Worm (Caenorhabditis elegans) whole organism, L3 larva: ENCODE measurements around the gene oig-3.

ENCODE experiments used
- R02D3.7 ChIP-seq: fragments of 150-350 bp; optimal IDR thresholded peaks from 2 replicates; lab custom pipeline; 2014; ENCODE audit warnings: missing biosample characterization, missing genetic modification characterization
- ZK546.5 ChIP-seq: sonication (generic microtip); optimal IDR thresholded peaks from 2 replicates; lab custom pipeline; 2017; ENCODE audit warnings: missing biosample characterization, missing genetic modification characterization
- aly-2 ChIP-seq: fragments of 150-350 bp; optimal IDR thresholded peaks from 2 replicates; lab custom pipeline; 2014; ENCODE audit warnings: missing biosample characterization, missing genetic modification characterization
- ama-1 ChIP-seq: fragments of 150-350 bp; optimal IDR thresholded peaks from 2 replicates; lab custom pipeline; 2018
- ceh-16 ChIP-seq: sonication (generic microtip); optimal IDR thresholded peaks from 2 replicates; lab custom pipeline; 2017; ENCODE audit warnings: missing biosample characterization, missing genetic modification characterization
- ceh-28 ChIP-seq: fragments of 150-350 bp; optimal IDR thresholded peaks from 2 replicates; lab custom pipeline; 2014; ENCODE audit warnings: missing biosample characterization, missing genetic modification reagents, missing genetic modification characterization
- ceh-82 ChIP-seq: fragments of 150-350 bp; optimal IDR thresholded peaks from 2 replicates; lab custom pipeline; 2014; ENCODE audit warnings: missing biosample characterization, missing genetic modification characterization
- ceh-9 ChIP-seq: sonication (generic microtip); optimal IDR thresholded peaks from 2 replicates; lab custom pipeline; 2018; ENCODE audit warnings: missing biosample characterization, missing genetic modification characterization
- daf-12 ChIP-seq: fragments of 150-350 bp; optimal IDR thresholded peaks from 2 replicates; lab custom pipeline; 2014; ENCODE audit warnings: missing biosample characterization, missing genetic modification reagents, missing genetic modification characterization
- egl-27 ChIP-seq: sonication (generic microtip); optimal IDR thresholded peaks from 4 replicates; lab custom pipeline; 2017; ENCODE audit warnings: missing biosample characterization, missing genetic modification reagents, missing genetic modification characterization
- egl-5 ChIP-seq: fragments of 150-350 bp; optimal IDR thresholded peaks from 2 replicates; lab custom pipeline; 2017; ENCODE audit warnings: missing biosample characterization, missing genetic modification reagents, missing genetic modification characterization, inconsistent platforms
- elt-1 ChIP-seq: fragments of 150-350 bp; optimal IDR thresholded peaks from 2 replicates; lab custom pipeline; 2014; ENCODE audit warnings: missing biosample characterization, missing genetic modification characterization
- elt-2 ChIP-seq: sonication (generic microtip); optimal IDR thresholded peaks from 2 replicates; lab custom pipeline; 2016; ENCODE audit warnings: missing genetic modification reagents, mild to moderate bottlenecking, missing genetic modification characterization, missing compliant biosample characterization
- elt-3 ChIP-seq, 3 experiments: fragments of 150-350 bp in 1 of 3; sonication (generic microtip) in 2 of 3; optimal IDR thresholded peaks; 2 replicates in 2 of 3; 4 replicates in 1 of 3; lab custom pipeline; 2014 to 2017; ENCODE audit warnings: missing biosample characterization in 3 of 3, missing genetic modification characterization in 3 of 3
- eor-1 ChIP-seq, 2 experiments: fragments of 150-350 bp; optimal IDR thresholded peaks; 2 replicates each; lab custom pipeline; 2014 to 2018; ENCODE audit warnings: missing biosample characterization in 2 of 2, missing genetic modification characterization in 2 of 2
- fkh-10 ChIP-seq: sonication (generic microtip); optimal IDR thresholded peaks from 2 replicates; lab custom pipeline; 2017; ENCODE audit warnings: missing biosample characterization, missing genetic modification reagents, missing genetic modification characterization
- fos-1 ChIP-seq: fragments of 150-350 bp; optimal IDR thresholded peaks from 2 replicates; lab custom pipeline; 2014; ENCODE audit warnings: missing biosample characterization, missing genetic modification characterization
- lin-15B ChIP-seq: fragments of 150-350 bp; optimal IDR thresholded peaks from 2 replicates; lab custom pipeline; 2014; ENCODE audit warnings: missing biosample characterization, missing genetic modification characterization
- lsy-12 ChIP-seq: sonication (generic microtip); optimal IDR thresholded peaks from 2 replicates; lab custom pipeline; 2016; ENCODE audit warnings: mild to moderate bottlenecking, missing genetic modification characterization, missing compliant biosample characterization
- mdl-1 ChIP-seq: fragments of 150-350 bp; optimal IDR thresholded peaks from 2 replicates; lab custom pipeline; 2014; ENCODE audit warnings: missing biosample characterization, missing genetic modification characterization
- mml-1 ChIP-seq: fragments of 150-350 bp; sonication (generic microtip); optimal IDR thresholded peaks from 3 replicates; lab custom pipeline; 2014; ENCODE audit warnings: missing biosample characterization, missing genetic modification characterization
- nfya-1 ChIP-seq: sonication (generic microtip); optimal IDR thresholded peaks from 2 replicates; lab custom pipeline; 2017; ENCODE audit warnings: missing genetic modification characterization, mild to moderate bottlenecking, missing compliant biosample characterization, antibody characterized with exemption, moderate library complexity; ENCODE audit not compliant: insufficient read depth
- nhr-11 ChIP-seq: fragments of 150-350 bp; optimal IDR thresholded peaks from 2 replicates; lab custom pipeline; 2014; ENCODE audit warnings: missing biosample characterization, missing genetic modification characterization
- nhr-12 ChIP-seq: fragments of 150-350 bp; optimal IDR thresholded peaks from 2 replicates; lab custom pipeline; 2014; ENCODE audit warnings: missing biosample characterization, missing genetic modification characterization
- nhr-23 ChIP-seq: fragments of 150-350 bp; optimal IDR thresholded peaks from 2 replicates; lab custom pipeline; 2014; ENCODE audit warnings: missing biosample characterization, missing genetic modification reagents, missing genetic modification characterization
- nhr-25 ChIP-seq: sonication (generic microtip); optimal IDR thresholded peaks from 2 replicates; lab custom pipeline; 2017; ENCODE audit warnings: missing biosample characterization, missing genetic modification characterization
- nhr-28 ChIP-seq: fragments of 150-350 bp; optimal IDR thresholded peaks from 2 replicates; lab custom pipeline; 2014; ENCODE audit warnings: missing biosample characterization, missing genetic modification characterization
- nhr-43 ChIP-seq: sonication (generic microtip); optimal IDR thresholded peaks from 2 replicates; lab custom pipeline; 2016; ENCODE audit warnings: mild to moderate bottlenecking, missing genetic modification characterization, missing compliant biosample characterization; ENCODE audit not compliant: poor library complexity, severe bottlenecking
- nhr-67 ChIP-seq: fragments of 150-350 bp; optimal IDR thresholded peaks from 2 replicates; lab custom pipeline; 2014; ENCODE audit warnings: missing biosample characterization, missing genetic modification characterization
- nhr-76 ChIP-seq: fragments of 150-350 bp; sonication (generic microtip); optimal IDR thresholded peaks from 5 replicates; lab custom pipeline; 2014; ENCODE audit warnings: missing biosample characterization, missing genetic modification characterization
- nhr-77 ChIP-seq: fragments of 150-350 bp; optimal IDR thresholded peaks from 2 replicates; lab custom pipeline; 2014; ENCODE audit warnings: missing biosample characterization, missing genetic modification characterization
- pha-4 ChIP-seq: fragments of 150-350 bp; optimal IDR thresholded peaks from 2 replicates; lab custom pipeline; 2014; ENCODE audit warnings: missing biosample characterization, missing genetic modification reagents, missing genetic modification characterization
- skn-1 ChIP-seq: fragments of 150-350 bp; optimal IDR thresholded peaks from 2 replicates; lab custom pipeline; 2014; ENCODE audit warnings: missing biosample characterization, missing genetic modification characterization
- tbx-2 ChIP-seq: sonication (generic microtip); optimal IDR thresholded peaks from 2 replicates; lab custom pipeline; 2016; ENCODE audit warnings: mild to moderate bottlenecking, missing genetic modification characterization, missing compliant biosample characterization
- unc-39 ChIP-seq: sonication (generic microtip); optimal IDR thresholded peaks from 4 replicates; lab custom pipeline; 2017; ENCODE audit warnings: missing biosample characterization, missing genetic modification characterization
- unc-62 ChIP-seq: fragments of 150-350 bp; sonication (generic microtip); optimal IDR thresholded peaks from 4 replicates; lab custom pipeline; 2014; ENCODE audit warnings: missing biosample characterization, missing genetic modification reagents, missing genetic modification characterization
- zag-1 ChIP-seq: fragments of 150-350 bp; optimal IDR thresholded peaks from 2 replicates; lab custom pipeline; 2014; ENCODE audit warnings: missing biosample characterization, missing genetic modification characterization
- ztf-11 ChIP-seq: fragments of 150-350 bp; optimal IDR thresholded peaks from 2 replicates; lab custom pipeline; 2014; ENCODE audit warnings: missing biosample characterization, missing genetic modification characterization
- ztf-4 ChIP-seq: fragments of 150-350 bp; optimal IDR thresholded peaks from 2 replicates; lab custom pipeline; 2014; ENCODE audit warnings: missing biosample characterization, missing genetic modification characterization

The oig-3 gene

ce11 chrV:14696604-14697307, 32.7 kb upstream of the oig-3 start, which contains the start of gene unc-112 (continued):
- TF ChIP-seq ama-1 (lab: Kevin White, UChicago) (no peak), elt-2 (peak; percentile 73), ceh-9 (tag; lab: Kevin White, UChicago) (no peak), zag-1 (tag; lab: Kevin White, UChicago) (no peak), nhr-28 (tag; lab: Kevin White, UChicago) (no peak), eor-1 (tag; optimal IDR thresholded peaks at IDR 0.05; lab: Kevin White, UChicago) (no peak), aly-2 (tag; lab: Kevin White, UChicago) (no peak), nhr-12 (tag; lab: Kevin White, UChicago) (no peak), nhr-23 (tag; lab: Kevin White, UChicago) (peak; percentile 46), mdl-1 (no peak), daf-12 (tag; lab: Kevin White, UChicago) (no peak), nhr-25 (tag; lab: Kevin White, UChicago) (peak; percentile 85), R02D3.7 (peak; percentile 12), fos-1 (tag; lab: Kevin White, UChicago) (peak; percentile 59), egl-5 (peak; percentile 57), pha-4 (tag; lab: Kevin White, UChicago) (peak; percentile 80), nfya-1 (peak; percentile 85)

ce11 chrV:14698005-14698404, 31.4 kb upstream of the oig-3 start:
- TF ChIP-seq ceh-28 (tag; lab: Kevin White, UChicago) (no peak), ceh-16 (no peak), nhr-23 (tag; lab: Kevin White, UChicago) (no peak), ceh-82 (no peak), nhr-76 (tag; lab: Kevin White, UChicago) (no peak), lsy-12 (tag; lab: Kevin White, UChicago) (no peak), nhr-77 (no peak), unc-62 (GFP tag; lab: Kevin White, UChicago) (no peak), fos-1 (tag; lab: Kevin White, UChicago) (no peak), lin-15B (no peak), R02D3.7 (no peak), nhr-43 (tag; lab: Kevin White, UChicago) (no peak), mdl-1 (no peak), egl-27 (tag; lab: Kevin White, UChicago) (no peak), eor-1 (tag; optimal IDR thresholded peaks at IDR 0.05; lab: Kevin White, UChicago) (no peak), zag-1 (tag; lab: Kevin White, UChicago) (no peak), nhr-67 (no peak), ztf-11 (tag; lab: Kevin White, UChicago) (no peak)
- TF ChIP-seq, all 47 proteins: peak for 0

ce11 chrV:14698666-14699065, 30.8 kb upstream of the oig-3 start, which contains the start of gene set-5:
Gene set-5 (plus strand): TSS chrV:14698966.
- TF ChIP-seq eor-1 (tag; optimal IDR thresholded peaks at IDR 0.05; lab: Kevin White, UChicago): no peak
- no peak for TF ChIP-seq ceh-16
- TF ChIP-seq ceh-28 (tag; lab: Kevin White, UChicago): no peak
- no peak for TF ChIP-seq unc-39 (tag; lab: Kevin White, UChicago)
- TF ChIP-seq elt-3 (tag; optimal IDR thresholded peaks at IDR 0.05; lab: Kevin White, UChicago): no peak
- no peak for TF ChIP-seq aly-2 (tag; lab: Kevin White, UChicago)
- no peak for TF ChIP-seq mdl-1
- no peak for TF ChIP-seq nhr-77
- TF ChIP-seq nhr-23 (tag; lab: Kevin White, UChicago): no peak
- TF ChIP-seq elt-2: no peak
- no peak for TF ChIP-seq lsy-12 (tag; lab: Kevin White, UChicago)
- no peak for TF ChIP-seq mml-1 (tag; lab: Kevin White, UChicago)
- TF ChIP-seq nfya-1: no peak
- TF ChIP-seq nhr-76 (tag; lab: Kevin White, UChicago): no peak
- TF ChIP-seq ZK546.5: no peak
- TF ChIP-seq egl-5: no peak
- no peak for TF ChIP-seq ztf-11 (tag; lab: Kevin White, UChicago)
- TF ChIP-seq fkh-10: no peak

- TF ChIP-seq egl-27 (tag; lab: Kevin White, UChicago): no peak
- TF ChIP-seq ceh-28 (tag; lab: Kevin White, UChicago): no peak
- TF ChIP-seq ZK546.5: no peak
- no peak for TF ChIP-seq pha-4 (tag; lab: Kevin White, UChicago)
- no peak for TF ChIP-seq fkh-10
- no peak for TF ChIP-seq nfya-1
- no peak for TF ChIP-seq ztf-11 (tag; lab: Kevin White, UChicago)
- no peak for TF ChIP-seq ama-1 (lab: Kevin White, UChicago)
- no peak for TF ChIP-seq unc-39 (tag; lab: Kevin White, UChicago)
- TF ChIP-seq nhr-28 (tag; lab: Kevin White, UChicago): no peak
- no peak for TF ChIP-seq nhr-11 (tag; lab: Kevin White, UChicago)
- TF ChIP-seq mdl-1: no peak
- TF ChIP-seq ztf-4 (tag; lab: Kevin White, UChicago): no peak
- TF ChIP-seq nhr-23 (tag; lab: Kevin White, UChicago): no peak
- TF ChIP-seq skn-1: no peak
- TF ChIP-seq ceh-9 (tag; lab: Kevin White, UChicago): no peak
- no peak for TF ChIP-seq tbx-2
- no peak for TF ChIP-seq elt-1 (tag; lab: Kevin White, UChicago)
- no peak for TF ChIP-seq nhr-25 (tag; lab: Kevin White, UChicago)
Observed at ce11 chrV:14707958-14708357, 21.5 kb upstream of the oig-3 start, which contains the start of gene R08A2.9. Gene R08A2.9 (plus strand): TSS chrV:14708258.
